Worm (Caenorhabditis elegans) whole organism, mixed stage, embryonic: ENCODE data around the gene F01G10.4.

Experiments used
- M03D4.4 ChIP-seq: sonication (generic microtip); optimal IDR thresholded peaks from 2 replicates; lab custom pipeline; 2017; ENCODE audit warnings: mild to moderate bottlenecking, missing genetic modification characterization, missing compliant biosample characterization
- ceh-39 ChIP-seq: fragments of 150-350 bp; optimal IDR thresholded peaks from 2 replicates; lab custom pipeline; 2014; ENCODE audit warnings: missing biosample characterization, missing genetic modification characterization
- ceh-83 ChIP-seq: fragments of 200-800 bp; sonication (Bioruptor generic); optimal IDR thresholded peaks from 2 replicates; lab custom pipeline; 2018; ENCODE audit warnings: mild to moderate bottlenecking, missing genetic modification characterization, missing compliant biosample characterization
- flh-1 ChIP-seq: fragments of 200-800 bp; sonication (Bioruptor generic); optimal IDR thresholded peaks from 2 replicates; lab custom pipeline; 2018; ENCODE audit warnings: mild to moderate bottlenecking, missing genetic modification characterization, moderate library complexity, missing compliant biosample characterization
- ham-2 ChIP-seq: fragments of 200-800 bp; sonication (Bioruptor generic); optimal IDR thresholded peaks from 2 replicates; lab custom pipeline; 2018; ENCODE audit warnings: mild to moderate bottlenecking, missing genetic modification characterization, missing compliant biosample characterization
- hlh-1 ChIP-seq: fragments of 150-350 bp; optimal IDR thresholded peaks from 2 replicates; lab custom pipeline; 2014; ENCODE audit warnings: missing biosample characterization, missing genetic modification reagents, missing genetic modification characterization
- lsy-2 ChIP-seq: fragments of 150-350 bp; optimal IDR thresholded peaks from 2 replicates; lab custom pipeline; 2014; ENCODE audit warnings: missing biosample characterization, missing genetic modification characterization
- nhr-12 ChIP-seq: fragments of 150-350 bp; optimal IDR thresholded peaks from 2 replicates; lab custom pipeline; 2014; ENCODE audit warnings: missing biosample characterization, missing genetic modification characterization
- nhr-28 ChIP-seq: fragments of 150-350 bp; optimal IDR thresholded peaks from 2 replicates; lab custom pipeline; 2014; ENCODE audit warnings: missing biosample characterization, missing genetic modification characterization
- pha-4 ChIP-seq: fragments of 150-350 bp; optimal IDR thresholded peaks from 2 replicates; lab custom pipeline; 2018; ENCODE audit warnings: missing biosample characterization, missing genetic modification reagents, missing genetic modification characterization
- tbx-8 ChIP-seq: fragments of 200-800 bp; sonication (Bioruptor generic); optimal IDR thresholded peaks from 2 replicates; lab custom pipeline; 2018; ENCODE audit warnings: mild to moderate bottlenecking, missing genetic modification characterization, moderate library complexity, missing compliant biosample characterization
- unc-39 ChIP-seq: fragments of 150-350 bp; optimal IDR thresholded peaks from 2 replicates; lab custom pipeline; 2014; ENCODE audit warnings: missing biosample characterization, missing genetic modification characterization
- unc-62 ChIP-seq: fragments of 150-350 bp; optimal IDR thresholded peaks from 2 replicates; lab custom pipeline; 2014; ENCODE audit warnings: missing biosample characterization, missing genetic modification reagents, missing genetic modification characterization

- TF ChIP-seq nhr-28 (no peak), unc-39 (tag; lab: Kevin White, UChicago) (no peak), M03D4.4 (no peak), nhr-12 (tag; lab: Kevin White, UChicago) (no peak), flh-1 (GFP tag; lab: Kevin White, UChicago) (no peak), lsy-2 (tag; lab: Kevin White, UChicago) (no peak), tbx-8 (GFP tag; lab: Kevin White, UChicago) (no peak), hlh-1 (tag; lab: Kevin White, UChicago) (no peak), unc-62 (no peak), pha-4 (no peak), ceh-83 (no peak), ham-2 (no peak), ceh-39 (tag; lab: Kevin White, UChicago) (no peak)
Observed at ce11 chrIV:10219208-10219607, 13.1 kb downstream of the F01G10.4 start, which contains the start of gene qns-1.
